Worm (Caenorhabditis elegans) whole organism, mixed stage, embryonic: ENCODE results near the gene ccch-1.
"Not testable (repeated sequence)": the region's sequence is repeated elsewhere in the genome, so short reads cannot be mapped to it uniquely, and the experiment has no call there.

Experiments
- blmp-1 ChIP-seq: fragments of 150-350 bp; optimal IDR thresholded peaks from 2 replicates; lab custom pipeline; 2014; ENCODE audit warnings: missing biosample characterization, missing genetic modification characterization
- ces-1 ChIP-seq: fragments of 150-350 bp; optimal IDR thresholded peaks from 2 replicates; lab custom pipeline; 2014; ENCODE audit warnings: missing biosample characterization, missing genetic modification reagents, missing genetic modification characterization
- elt-3 ChIP-seq: fragments of 150-350 bp; optimal IDR thresholded peaks from 2 replicates; lab custom pipeline; 2014; ENCODE audit warnings: missing biosample characterization, missing genetic modification characterization
- flh-1 ChIP-seq: fragments of 200-800 bp; sonication (Bioruptor generic); optimal IDR thresholded peaks from 2 replicates; lab custom pipeline; 2018; ENCODE audit warnings: mild to moderate bottlenecking, missing genetic modification characterization, moderate library complexity, missing compliant biosample characterization
- lin-13 ChIP-seq: fragments of 150-350 bp; optimal IDR thresholded peaks from 2 replicates; lab custom pipeline; 2014; ENCODE audit warnings: missing biosample characterization, missing genetic modification characterization
- mep-1 ChIP-seq: fragments of 150-350 bp; optimal IDR thresholded peaks from 2 replicates; lab custom pipeline; 2017; ENCODE audit warnings: missing biosample characterization, missing genetic modification reagents, missing genetic modification characterization, inconsistent platforms
- nhr-237 ChIP-seq: fragments of 150-350 bp; optimal IDR thresholded peaks from 2 replicates; lab custom pipeline; 2014; ENCODE audit warnings: missing biosample characterization, missing genetic modification characterization
- nhr-28 ChIP-seq: fragments of 150-350 bp; optimal IDR thresholded peaks from 2 replicates; lab custom pipeline; 2014; ENCODE audit warnings: missing biosample characterization, missing genetic modification characterization
- nhr-76 ChIP-seq: sonication (generic microtip); optimal IDR thresholded peaks from 2 replicates; lab custom pipeline; 2017; ENCODE audit warnings: missing biosample characterization, missing genetic modification characterization
- pha-4 ChIP-seq: fragments of 150-350 bp; optimal IDR thresholded peaks from 2 replicates; lab custom pipeline; 2018; ENCODE audit warnings: missing biosample characterization, missing genetic modification reagents, missing genetic modification characterization
- sem-2 ChIP-seq: fragments of 200-800 bp; sonication (Bioruptor generic); optimal IDR thresholded peaks from 2 replicates; lab custom pipeline; 2018; ENCODE audit warnings: mild to moderate bottlenecking, missing genetic modification characterization, missing compliant biosample characterization
- unc-120 ChIP-seq: sonication (generic microtip); optimal IDR thresholded peaks from 2 replicates; lab custom pipeline; 2017; ENCODE audit warnings: missing genetic modification characterization, missing compliant biosample characterization; ENCODE audit not compliant: poor library complexity, severe bottlenecking
- unc-62 ChIP-seq: fragments of 150-350 bp; optimal IDR thresholded peaks from 2 replicates; lab custom pipeline; 2014; ENCODE audit warnings: missing biosample characterization, missing genetic modification reagents, missing genetic modification characterization
- ztf-11 ChIP-seq: fragments of 150-350 bp; optimal IDR thresholded peaks from 2 replicates; lab custom pipeline; 2014; ENCODE audit warnings: missing biosample characterization, missing genetic modification characterization

ce11 chrV:11480734-11481133 is 46.9 kb upstream of the ccch-1 start, which contains the start of gene T11F9.14:
- TF ChIP-seq pha-4; ztf-11 (tag; lab: Kevin White, UChicago); unc-62 (GFP tag; lab: Kevin White, UChicago); ces-1 (GFP tag; lab: Kevin White, UChicago); elt-3 (tag; lab: Kevin White, UChicago); sem-2 (GFP tag; lab: Kevin White, UChicago); nhr-76; blmp-1; flh-1 (GFP tag; lab: Kevin White, UChicago); nhr-237; nhr-28 (tag; lab: Kevin White, UChicago); mep-1 (tag; lab: Kevin White, UChicago); lin-13 (tag; lab: Kevin White, UChicago); unc-120 (tag; lab: Kevin White, UChicago): not testable (repeated sequence)
